Fruit fly (Drosophila melanogaster) whole organism, embryonic: ENCODE results near the gene red.

Source experiments
- Abd-B ChIP-seq: fragments of 200-800 bp; sonication (Bioruptor generic); optimal IDR thresholded peaks from 2 replicates; lab custom pipeline; 2018; ENCODE audit warnings: missing biosample characterization, mild to moderate bottlenecking, missing genetic modification characterization, moderate library complexity
- Ada2b ChIP-seq: fragments of 200-800 bp; sonication (Bioruptor generic); IDR thresholded peaks from 2 replicates; pipeline ENCODE4 v1.3.6; 2022; ENCODE audit warnings: missing biosample characterization, missing genetic modification characterization
- CG10274 ChIP-seq: fragments of 200-800 bp; sonication (Bioruptor generic); optimal IDR thresholded peaks from 3 replicates; lab custom pipeline; 2017; ENCODE audit warnings: missing biosample characterization, mild to moderate bottlenecking, missing genetic modification characterization
- CG11504 ChIP-seq: fragments of 200-800 bp; sonication (Bioruptor generic); optimal IDR thresholded peaks from 3 replicates; lab custom pipeline; 2019; ENCODE audit warnings: missing biosample characterization, mild to moderate bottlenecking, missing genetic modification characterization, moderate library complexity
- CG12659 ChIP-seq: fragments of 200-800 bp; sonication (Bioruptor generic); optimal IDR thresholded peaks from 3 replicates; lab custom pipeline; 2017; ENCODE audit warnings: mild to moderate bottlenecking, missing biosample characterization, missing genetic modification reagents, missing genetic modification characterization
- CG13287 ChIP-seq: fragments of 200-800 bp; sonication (Bioruptor generic); IDR thresholded peaks from 2 replicates; pipeline ENCODE4 v1.3.6; 2022; ENCODE audit warnings: missing biosample characterization, missing genetic modification characterization; ENCODE audit not compliant: partially characterized antibody
- CG14050 ChIP-seq: fragments of 200-800 bp; sonication (Bioruptor generic); IDR thresholded peaks from 3 replicates; pipeline ENCODE4 v1.3.6; 2022; ENCODE audit warnings: missing biosample characterization, missing genetic modification characterization
- CG14860 ChIP-seq: fragments of 200-800 bp; sonication (Bioruptor generic); IDR thresholded peaks from 3 replicates; pipeline ENCODE4 v1.3.6; 2022; ENCODE audit warnings: missing biosample characterization, missing genetic modification characterization; ENCODE audit not compliant: partially characterized antibody
- CG17829 ChIP-seq: fragments of 200-800 bp; optimal IDR thresholded peaks from 2 replicates; lab custom pipeline; 2019; ENCODE audit warnings: missing biosample characterization, mild to moderate bottlenecking, missing genetic modification characterization, moderate library complexity
- CG1792 ChIP-seq: fragments of 200-800 bp; sonication (Bioruptor generic); optimal IDR thresholded peaks from 2 replicates; lab custom pipeline; 2016; ENCODE audit warnings: missing biosample characterization, missing genetic modification characterization
- CG3065 ChIP-seq: fragments of 200-800 bp; sonication (Bioruptor generic); optimal IDR thresholded peaks from 2 replicates; lab custom pipeline; 2016; ENCODE audit warnings: missing biosample characterization, missing genetic modification characterization
- CG31441 ChIP-seq: fragments of 200-800 bp; sonication (Bioruptor generic); IDR thresholded peaks from 2 replicates; pipeline ENCODE4 v1.3.6; 2022; ENCODE audit warnings: missing biosample characterization, missing genetic modification characterization
- CG3163 ChIP-seq: fragments of 200-800 bp; sonication (Bioruptor generic); optimal IDR thresholded peaks from 3 replicates; lab custom pipeline; 2016; ENCODE audit warnings: missing biosample characterization, missing genetic modification characterization
- CG3407 ChIP-seq: fragments of 200-800 bp; sonication (Bioruptor generic); optimal IDR thresholded peaks from 2 replicates; lab custom pipeline; 2018; ENCODE audit warnings: missing biosample characterization, mild to moderate bottlenecking, missing genetic modification characterization
- CG42726 ChIP-seq: fragments of 200-800 bp; sonication (Bioruptor generic); IDR thresholded peaks from 2 replicates; pipeline ENCODE4 v1.3.6; 2022; ENCODE audit warnings: missing biosample characterization, missing genetic modification characterization; ENCODE audit not compliant: partially characterized antibody
- CG4360 ChIP-seq: fragments of 200-800 bp; sonication (Bioruptor generic); IDR thresholded peaks from 2 replicates; pipeline ENCODE4 v1.3.6; 2022; ENCODE audit warnings: missing biosample characterization, missing genetic modification characterization
- CG4820 ChIP-seq: fragments of 200-800 bp; sonication (Bioruptor generic); optimal IDR thresholded peaks from 3 replicates; lab custom pipeline; 2016; ENCODE audit warnings: missing biosample characterization, missing genetic modification characterization
- CG7556 ChIP-seq: fragments of 200-800 bp; sonication (Bioruptor generic); optimal IDR thresholded peaks from 2 replicates; lab custom pipeline; 2017; ENCODE audit warnings: missing biosample characterization, mild to moderate bottlenecking, missing genetic modification characterization
- CG9817 ChIP-seq: fragments of 200-800 bp; sonication (Bioruptor generic); optimal IDR thresholded peaks from 2 replicates; lab custom pipeline; 2018; ENCODE audit warnings: missing biosample characterization, mild to moderate bottlenecking, missing genetic modification characterization, moderate library complexity
- Chrac-16 ChIP-seq: fragments of 200-800 bp; sonication (Bioruptor generic); optimal IDR thresholded peaks from 3 replicates; lab custom pipeline; 2016; ENCODE audit warnings: missing biosample characterization, missing genetic modification characterization
- Hmr ChIP-seq: fragments of 200-800 bp; sonication (Bioruptor generic); optimal IDR thresholded peaks from 3 replicates; lab custom pipeline; 2017; ENCODE audit warnings: mild to moderate bottlenecking, missing biosample characterization, missing genetic modification reagents, missing genetic modification characterization
- Hsf ChIP-seq: fragments of 200-800 bp; sonication (Bioruptor generic); optimal IDR thresholded peaks from 3 replicates; lab custom pipeline; 2016; ENCODE audit warnings: missing biosample characterization, missing genetic modification characterization
- Lim3 ChIP-seq: fragments of 200-800 bp; sonication (Bioruptor generic); IDR thresholded peaks from 2 replicates; pipeline ENCODE4 v1.3.6; 2022; ENCODE audit warnings: missing biosample characterization, missing genetic modification characterization
- MBD-R2 ChIP-seq: fragments of 200-800 bp; sonication (Bioruptor generic); IDR thresholded peaks from 2 replicates; pipeline ENCODE4 v1.3.6; 2022; ENCODE audit warnings: missing biosample characterization, missing genetic modification characterization
- Oli ChIP-seq: fragments of 200-800 bp; sonication (Bioruptor generic); optimal IDR thresholded peaks from 2 replicates; lab custom pipeline; 2018; ENCODE audit warnings: missing biosample characterization, mild to moderate bottlenecking, missing genetic modification characterization, moderate library complexity
- ab ChIP-seq: fragments of 200-800 bp; sonication (Bioruptor generic); optimal IDR thresholded peaks from 2 replicates; lab custom pipeline; 2016; ENCODE audit warnings: missing biosample characterization, missing genetic modification characterization
- ara ChIP-seq: fragments of 200-800 bp; sonication (Bioruptor generic); IDR thresholded peaks from 2 replicates; pipeline ENCODE4 v1.3.6; 2022; ENCODE audit warnings: missing biosample characterization, missing genetic modification characterization
- bsh ChIP-seq, 2 experiments: fragments of 200-800 bp; sonication (Bioruptor generic); optimal IDR thresholded peaks; 2 replicates each; lab custom pipeline; 2017 to 2018; ENCODE audit warnings: mild to moderate bottlenecking in 2 of 2, missing biosample characterization in 2 of 2, missing genetic modification characterization in 2 of 2, moderate library complexity in 1 of 2
- cas ChIP-seq: fragments of 200-800 bp; sonication (Bioruptor generic); IDR thresholded peaks from 2 replicates; pipeline ENCODE4 v1.3.6; 2022; ENCODE audit warnings: missing biosample characterization, missing genetic modification characterization
- caup ChIP-seq: fragments of 200-800 bp; sonication (Bioruptor generic); optimal IDR thresholded peaks from 3 replicates; lab custom pipeline; 2017; ENCODE audit warnings: missing biosample characterization, mild to moderate bottlenecking, missing genetic modification characterization, moderate library complexity; ENCODE audit not compliant: severe bottlenecking
- corto ChIP-seq: fragments of 200-800 bp; sonication (Bioruptor generic); optimal IDR thresholded peaks from 2 replicates; lab custom pipeline; 2016; ENCODE audit warnings: missing biosample characterization, mild to moderate bottlenecking, missing genetic modification characterization, moderate library complexity
- cwo ChIP-seq: fragments of 200-800 bp; sonication (Bioruptor generic); optimal IDR thresholded peaks from 3 replicates; lab custom pipeline; 2017; ENCODE audit warnings: missing biosample characterization, missing genetic modification characterization, mild to moderate bottlenecking, moderate library complexity, missing genetic modification reagents
- dan ChIP-seq: fragments of 200-800 bp; sonication (Bioruptor generic); IDR thresholded peaks from 2 replicates; pipeline ENCODE4 v1.3.6; 2022; ENCODE audit warnings: missing biosample characterization, missing genetic modification characterization
- grau ChIP-seq: fragments of 200-800 bp; optimal IDR thresholded peaks from 3 replicates; lab custom pipeline; 2019; ENCODE audit warnings: missing biosample characterization, mild to moderate bottlenecking, missing genetic modification characterization, moderate library complexity
- gsb ChIP-seq: fragments of 200-800 bp; sonication (Bioruptor generic); IDR thresholded peaks from 2 replicates; pipeline ENCODE4 v1.3.6; 2022; ENCODE audit warnings: missing biosample characterization, missing genetic modification characterization
- h ChIP-seq: fragments of >200 bp; optimal IDR thresholded peaks from 2 replicates; lab custom pipeline; 2017
- hkb ChIP-seq, 2 experiments: fragments of 200-800 bp in 1 of 2; fragments of >200 bp in 1 of 2; sonication (Bioruptor generic) in 1 of 2; IDR thresholded peaks in 1 of 2; optimal IDR thresholded peaks in 1 of 2; 2 replicates each; pipeline versions ENCODE4 v1.3.6 to Lab custom; 2017 to 2022; ENCODE audit warnings: missing biosample characterization in 1 of 2, missing genetic modification characterization in 1 of 2
- hth ChIP-seq: fragments of >200 bp; optimal IDR thresholded peaks from 2 replicates; lab custom pipeline; 2017; ENCODE audit warnings: inconsistent platforms
- jumu ChIP-seq: fragments of 200-800 bp; sonication (Bioruptor generic); optimal IDR thresholded peaks from 3 replicates; lab custom pipeline; 2016; ENCODE audit warnings: missing biosample characterization, missing genetic modification characterization
- kay ChIP-seq: fragments of 200-800 bp; sonication (Bioruptor generic); optimal IDR thresholded peaks from 2 replicates; lab custom pipeline; 2016; ENCODE audit warnings: missing biosample characterization, missing genetic modification characterization
- org-1 ChIP-seq: fragments of 200-800 bp; sonication (Bioruptor generic); optimal IDR thresholded peaks from 2 replicates; lab custom pipeline; 2017; ENCODE audit warnings: missing biosample characterization, missing genetic modification characterization
- pb ChIP-seq: fragments of 200-800 bp; sonication (Bioruptor generic); optimal IDR thresholded peaks from 3 replicates; lab custom pipeline; 2016; ENCODE audit warnings: missing biosample characterization, missing genetic modification characterization
- pfk ChIP-seq: fragments of 200-800 bp; sonication (Bioruptor generic); optimal IDR thresholded peaks from 2 replicates; lab custom pipeline; 2018; ENCODE audit warnings: missing biosample characterization, mild to moderate bottlenecking, missing genetic modification characterization, moderate library complexity
- pita ChIP-seq: fragments of 200-800 bp; sonication (Bioruptor generic); optimal IDR thresholded peaks from 2 replicates; lab custom pipeline; 2017; ENCODE audit warnings: missing biosample characterization, mild to moderate bottlenecking, missing genetic modification characterization
- pum ChIP-seq: fragments of 200-800 bp; sonication (Bioruptor generic); optimal IDR thresholded peaks from 2 replicates; lab custom pipeline; 2016; ENCODE audit warnings: missing biosample characterization, missing genetic modification characterization
- ranshi ChIP-seq: fragments of 200-800 bp; sonication (Bioruptor generic); IDR thresholded peaks from 2 replicates; pipeline ENCODE4 v1.3.6; 2022; ENCODE audit warnings: missing biosample characterization, missing genetic modification characterization
- sd ChIP-seq: fragments of 200-800 bp; sonication (Bioruptor generic); optimal IDR thresholded peaks from 3 replicates; lab custom pipeline; 2018; ENCODE audit warnings: missing biosample characterization, mild to moderate bottlenecking, missing genetic modification characterization, moderate library complexity
- sens ChIP-seq: fragments of 200-800 bp; sonication (Bioruptor generic); peaks from one replicate; lab custom pipeline; 2016; ENCODE audit warnings: missing biosample characterization, missing genetic modification characterization
- slbo ChIP-seq: fragments of 200-800 bp; sonication (Bioruptor generic); IDR thresholded peaks from 2 replicates; pipeline ENCODE4 v1.3.6; 2022; ENCODE audit warnings: missing biosample characterization, missing genetic modification characterization
- tgo ChIP-seq: fragments of 200-800 bp; sonication (Bioruptor generic); IDR thresholded peaks from 3 replicates; pipeline ENCODE4 v1.3.6; 2022; ENCODE audit warnings: missing biosample characterization, missing genetic modification characterization
- tna ChIP-seq: fragments of 200-800 bp; sonication (Bioruptor generic); IDR thresholded peaks from 2 replicates; pipeline ENCODE4 v1.3.6; 2022; ENCODE audit warnings: missing biosample characterization, missing genetic modification characterization; ENCODE audit not compliant: partially characterized antibody
- zf30C ChIP-seq: fragments of 200-800 bp; sonication (Bioruptor generic); optimal IDR thresholded peaks from 3 replicates; lab custom pipeline; 2018; ENCODE audit warnings: missing biosample characterization, mild to moderate bottlenecking, missing genetic modification characterization

red gene

DNA sequence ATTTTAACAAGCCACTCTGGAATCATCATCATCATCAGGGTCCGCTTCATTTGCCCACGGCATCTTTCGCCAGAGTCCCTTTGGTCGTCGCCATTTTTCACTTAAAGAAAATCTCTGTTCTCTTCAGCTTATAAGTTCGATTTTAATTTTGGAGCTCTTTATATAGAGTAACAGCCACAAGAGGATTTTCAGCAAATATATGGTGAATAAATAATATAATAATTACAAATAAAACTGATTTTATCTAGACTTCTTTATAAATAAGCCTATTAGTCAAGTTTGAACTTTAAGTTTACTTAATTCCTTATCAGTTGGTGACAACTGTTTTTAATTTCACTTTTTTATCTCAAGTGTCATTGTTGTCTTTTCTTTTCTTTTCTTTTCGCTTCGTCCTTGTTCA is 59.6 kb downstream of the red start (continued):
- TF ChIP-seq CG12659 (GFP tag; lab: Kevin White, UChicago) (peak; percentile 4), pb (no peak), MBD-R2 (GFP tag; lab: Robert Waterston, UW) (no peak), bsh (GFP tag; optimal IDR thresholded peaks at IDR 0.05; lab: Kevin White, UChicago) (no peak), cas (GFP tag; lab: Robert Waterston, UW) (no peak), CG1792 (GFP tag; lab: Kevin White, UChicago) (no peak), dan (GFP tag; lab: Robert Waterston, UW) (no peak), Lim3 (GFP tag; lab: Robert Waterston, UW) (no peak), Abd-B (no peak), CG31441 (GFP tag; lab: Robert Waterston, UW) (0 out of 2 replicates have a peak, but pooled peaks have one; percentile 11), pfk (GFP tag; lab: Kevin White, UChicago) (no peak), tna (GFP tag; lab: Robert Waterston, UW) (no peak), h (lab: Kevin White, UChicago) (no peak), CG7556 (GFP tag; lab: Kevin White, UChicago) (peak; percentile 57), Hmr (peak; percentile 9), zf30C (GFP tag; lab: Kevin White, UChicago) (no peak), jumu (GFP tag; lab: Kevin White, UChicago) (no peak), Chrac-16 (GFP tag; lab: Kevin White, UChicago) (no peak), CG3163 (GFP tag; lab: Kevin White, UChicago) (no peak), pum (GFP tag; lab: Kevin White, UChicago) (no peak), CG42726 (GFP tag; lab: Robert Waterston, UW) (no peak), pita (no peak), Ada2b (GFP tag; lab: Robert Waterston, UW) (no peak), CG3407 (GFP tag; lab: Kevin White, UChicago) (no peak), Hsf (GFP tag; lab: Kevin White, UChicago) (no peak), kay (no peak), corto (GFP tag; lab: Kevin White, UChicago) (no peak), CG14860 (GFP tag; lab: Robert Waterston, UW) (no peak), CG13287 (GFP tag; lab: Robert Waterston, UW) (no peak), CG4820 (GFP tag; lab: Kevin White, UChicago) (no peak), CG17829 (tag; lab: Kevin White, UChicago) (no peak), caup (GFP tag; lab: Kevin White, UChicago) (peak; percentile 23), CG11504 (tag; lab: Kevin White, UChicago) (peak; percentile 51), cwo (GFP tag; lab: Kevin White, UChicago) (peak; percentile 43), sd (tag; lab: Kevin White, UChicago) (peak; percentile 40), ara (GFP tag; lab: Robert Waterston, UW) (no peak), hkb (optimal IDR thresholded peaks at IDR 0.05; lab: Kevin White, UChicago) (no peak), hkb (GFP tag; IDR thresholded peaks at IDR 0.05; lab: Robert Waterston, UW) (no peak), gsb (no peak), org-1 (GFP tag; lab: Kevin White, UChicago) (no peak), ranshi (GFP tag; lab: Robert Waterston, UW) (no peak), hth (no peak), sens (GFP tag; lab: Kevin White, UChicago) (no peak), tgo (GFP tag; lab: Robert Waterston, UW) (no peak), CG14050 (GFP tag; lab: Robert Waterston, UW) (no peak), CG9817 (tag; lab: Kevin White, UChicago) (no peak), CG4360 (GFP tag; lab: Robert Waterston, UW) (no peak), CG10274 (GFP tag; lab: Kevin White, UChicago) (no peak), Oli (tag; lab: Kevin White, UChicago) (no peak), grau (tag; lab: Kevin White, UChicago) (peak; percentile 41), CG3065 (GFP tag; lab: Kevin White, UChicago) (no peak), ab (GFP tag; lab: Kevin White, UChicago) (no peak), slbo (GFP tag; lab: Robert Waterston, UW) (0 out of 2 replicates have a peak, but pooled peaks have one; percentile 4)
